Fruit fly (Drosophila melanogaster): ENCODE results near the gene Syx7.

DNA sequence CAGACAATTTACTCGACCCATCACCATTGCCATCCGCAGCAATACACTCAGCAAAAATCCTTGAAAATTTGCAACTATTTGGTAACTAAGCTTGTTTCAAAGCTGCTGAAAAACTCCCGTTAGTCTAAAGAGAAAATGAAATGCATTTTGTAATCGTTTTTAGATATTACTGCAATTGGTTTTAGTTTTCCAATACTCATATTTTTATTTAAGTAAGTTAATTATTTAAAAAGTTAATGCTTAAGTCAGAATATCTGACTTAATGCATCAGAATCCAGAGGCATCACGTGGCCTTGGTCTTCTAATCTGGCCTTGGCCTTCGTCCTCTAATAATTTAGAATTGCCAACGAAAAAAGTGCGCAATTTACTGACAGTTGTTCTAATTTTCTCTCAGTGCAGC is 17.2 kb downstream of the Syx7 start:
- TF ChIP-seq CG8301 (tag; optimal IDR thresholded peaks at IDR 0.05): no peak
- no peak for TF ChIP-seq EcR (GFP tag; optimal IDR thresholded peaks at IDR 0.05)

Data from whole organism, pupa.